Worm (Caenorhabditis elegans) whole organism, L4 larva: ENCODE results near the gene C34F6.9.

Experiments
- F10B5.3 ChIP-seq: sonication (generic microtip); optimal IDR thresholded peaks from 2 replicates; lab custom pipeline; 2016; ENCODE audit warnings: mild to moderate bottlenecking, missing genetic modification characterization, missing compliant biosample characterization
- F44E2.7 ChIP-seq: fragments of 200-800 bp; sonication (Bioruptor generic); IDR thresholded peaks from 2 replicates; pipeline ENCODE4 v2.1.2; 2022; ENCODE audit warnings: missing genetic modification characterization, missing compliant biosample characterization
- R02D3.7 ChIP-seq: fragments of 150-350 bp; sonication (generic microtip); optimal IDR thresholded peaks from 3 replicates; lab custom pipeline; 2014; ENCODE audit warnings: missing biosample characterization, missing genetic modification characterization
- Y105C5A.15 ChIP-seq: fragments of 200-800 bp; sonication (Bioruptor generic); IDR thresholded peaks from 2 replicates; pipeline ENCODE4 v1.3.6; 2022; ENCODE audit warnings: missing genetic modification characterization, missing compliant biosample characterization
- Y5F2A.4 ChIP-seq: fragments of 200-800 bp; sonication (Bioruptor generic); optimal IDR thresholded peaks from 2 replicates; lab custom pipeline; 2018; ENCODE audit warnings: mild to moderate bottlenecking, missing genetic modification characterization, missing compliant biosample characterization
- ZK546.5 ChIP-seq, 2 experiments: sonication (generic microtip); optimal IDR thresholded peaks; 2 replicates each; lab custom pipeline; 2017; ENCODE audit warnings: missing biosample characterization in 2 of 2, missing genetic modification characterization in 2 of 2
- aha-1 ChIP-seq: fragments of 150-350 bp; peaks from one replicate; lab custom pipeline; 2014; ENCODE audit warnings: missing biosample characterization, missing genetic modification characterization
- aly-2 ChIP-seq: sonication (generic microtip); optimal IDR thresholded peaks from 2 replicates; lab custom pipeline; 2018; ENCODE audit warnings: missing biosample characterization, missing genetic modification characterization
- arid-1 ChIP-seq: fragments of 200-800 bp; sonication (Bioruptor generic); conservative IDR thresholded peaks from 2 replicates; pipeline ENCODE4 v1.3.6; 2022; ENCODE audit warnings: missing genetic modification reagents, missing genetic modification characterization, missing compliant biosample characterization
- ceh-44 ChIP-seq: fragments of 200-800 bp; sonication (Bioruptor generic); IDR thresholded peaks from 2 replicates; pipeline ENCODE4 v1.3.6; 2022; ENCODE audit warnings: missing genetic modification reagents, missing genetic modification characterization, missing compliant biosample characterization
- ceh-62 ChIP-seq: sonication (generic microtip); optimal IDR thresholded peaks from 2 replicates; lab custom pipeline; 2017; ENCODE audit warnings: missing biosample characterization, missing genetic modification characterization
- ces-1 ChIP-seq: fragments of 150-350 bp; sonication (generic microtip); optimal IDR thresholded peaks from 4 replicates; lab custom pipeline; 2014; ENCODE audit warnings: missing biosample characterization, missing genetic modification reagents, missing genetic modification characterization
- cey-2 ChIP-seq: sonication (generic microtip); optimal IDR thresholded peaks from 3 replicates; lab custom pipeline; 2017; ENCODE audit warnings: missing genetic modification characterization, mild to moderate bottlenecking, missing compliant biosample characterization, antibody characterized with exemption, borderline replicate concordance; ENCODE audit not compliant: insufficient read depth
- ctbp-1 ChIP-seq: fragments of 200-800 bp; sonication (Bioruptor generic); IDR thresholded peaks from 2 replicates; pipeline ENCODE4 v1.3.6; 2022; ENCODE audit warnings: missing genetic modification reagents, missing genetic modification characterization, missing compliant biosample characterization
- daf-12 ChIP-seq: fragments of 150-350 bp; optimal IDR thresholded peaks from 2 replicates; lab custom pipeline; 2014; ENCODE audit warnings: missing biosample characterization, missing genetic modification reagents, missing genetic modification characterization
- daf-16 ChIP-seq, 3 experiments: sonication (generic microtip); optimal IDR thresholded peaks; 2 replicates each; lab custom pipeline; 2016 to 2017; ENCODE audit warnings: missing genetic modification characterization in 3 of 3, missing genetic modification reagents in 3 of 3, mild to moderate bottlenecking in 2 of 3, missing compliant biosample characterization in 2 of 3, missing biosample characterization in 1 of 3, moderate library complexity in 1 of 3
- dmd-8 ChIP-seq: fragments of 200-800 bp; sonication (Bioruptor generic); IDR thresholded peaks from 2 replicates; pipeline ENCODE4 v1.3.6; 2022; ENCODE audit warnings: missing genetic modification characterization, missing compliant biosample characterization
- dpl-1 ChIP-seq: fragments of 150-350 bp; optimal IDR thresholded peaks from 2 replicates; lab custom pipeline; 2014; ENCODE audit warnings: missing biosample characterization, missing genetic modification reagents, missing genetic modification characterization
- dve-1 ChIP-seq: sonication (generic microtip); optimal IDR thresholded peaks from 2 replicates; lab custom pipeline; 2017; ENCODE audit warnings: antibody characterized with exemption, mild to moderate bottlenecking, missing genetic modification characterization, missing compliant biosample characterization; ENCODE audit not compliant: insufficient read depth
- fkh-10 ChIP-seq: fragments of 150-350 bp; optimal IDR thresholded peaks from 2 replicates; lab custom pipeline; 2014; ENCODE audit warnings: missing biosample characterization, missing genetic modification reagents, missing genetic modification characterization
- fos-1 ChIP-seq: fragments of 150-350 bp; optimal IDR thresholded peaks from 2 replicates; lab custom pipeline; 2014; ENCODE audit warnings: missing biosample characterization, missing genetic modification characterization
- hlh-30 ChIP-seq: sonication (generic microtip); optimal IDR thresholded peaks from 2 replicates; lab custom pipeline; 2017; ENCODE audit warnings: antibody characterized with exemption, mild to moderate bottlenecking, missing genetic modification characterization, missing compliant biosample characterization; ENCODE audit not compliant: insufficient read depth
- lim-7 ChIP-seq: fragments of 200-800 bp; sonication (Bioruptor generic); IDR thresholded peaks from 2 replicates; pipeline ENCODE4 v1.3.6; 2022; ENCODE audit warnings: missing genetic modification characterization, missing compliant biosample characterization
- lin-1 ChIP-seq: fragments of 200-800 bp; sonication (Bioruptor generic); IDR thresholded peaks from 2 replicates; pipeline ENCODE4 v1.3.6; 2022; ENCODE audit warnings: missing genetic modification reagents, missing genetic modification characterization, missing compliant biosample characterization
- lin-15B ChIP-seq: fragments of 150-350 bp; sonication (generic microtip); optimal IDR thresholded peaks from 3 replicates; lab custom pipeline; 2014; ENCODE audit warnings: missing biosample characterization, missing genetic modification characterization
- lin-39 ChIP-seq: fragments of 150-350 bp; optimal IDR thresholded peaks from 2 replicates; lab custom pipeline; 2014; ENCODE audit warnings: missing biosample characterization, missing genetic modification reagents, missing genetic modification characterization
- lsy-2 ChIP-seq, 2 experiments: fragments of 150-350 bp in 1 of 2; sonication (generic microtip) in 1 of 2; optimal IDR thresholded peaks; 2 replicates each; lab custom pipeline; 2014 to 2017; ENCODE audit warnings: missing biosample characterization in 2 of 2, missing genetic modification characterization in 2 of 2
- mdl-1 ChIP-seq, 2 experiments: fragments of 150-350 bp in 1 of 2; sonication (generic microtip) in 1 of 2; optimal IDR thresholded peaks; 2 replicates each; lab custom pipeline; 2014 to 2017; ENCODE audit warnings: missing biosample characterization in 2 of 2, missing genetic modification characterization in 2 of 2
- mep-1 ChIP-seq: fragments of 150-350 bp; sonication (generic microtip); optimal IDR thresholded peaks from 3 replicates; lab custom pipeline; 2014; ENCODE audit warnings: missing biosample characterization, missing genetic modification characterization
- mes-2 ChIP-seq: sonication (generic microtip); optimal IDR thresholded peaks from 2 replicates; lab custom pipeline; 2016; ENCODE audit warnings: missing genotype, mild to moderate bottlenecking, missing genetic modification characterization, missing compliant biosample characterization; ENCODE audit not compliant: poor library complexity, severe bottlenecking
- mxl-3 ChIP-seq: fragments of 200-800 bp; sonication (Bioruptor generic); optimal IDR thresholded peaks from 2 replicates; lab custom pipeline; 2018; ENCODE audit warnings: mild to moderate bottlenecking, missing genetic modification characterization, missing compliant biosample characterization
- nhr-237 ChIP-seq: sonication (generic microtip); optimal IDR thresholded peaks from 2 replicates; lab custom pipeline; 2017; ENCODE audit warnings: missing biosample characterization, missing genetic modification characterization
- nhr-28 ChIP-seq: fragments of 150-350 bp; optimal IDR thresholded peaks from 2 replicates; lab custom pipeline; 2014; ENCODE audit warnings: missing biosample characterization, missing genetic modification characterization
- nhr-48 ChIP-seq: sonication (generic microtip); optimal IDR thresholded peaks from 2 replicates; lab custom pipeline; 2016; ENCODE audit warnings: mild to moderate bottlenecking, missing genetic modification characterization, missing compliant biosample characterization
- php-3 ChIP-seq: fragments of 200-800 bp; sonication (Bioruptor generic); IDR thresholded peaks from 2 replicates; pipeline ENCODE4 v1.3.6; 2022; ENCODE audit warnings: missing genetic modification reagents, missing genetic modification characterization, missing compliant biosample characterization
- rbr-2 ChIP-seq: sonication (generic microtip); optimal IDR thresholded peaks from 2 replicates; lab custom pipeline; 2016; ENCODE audit warnings: missing genotype, missing genetic modification characterization, missing compliant biosample characterization
- set-16 ChIP-seq: fragments of 200-800 bp; sonication (Bioruptor generic); IDR thresholded peaks from 2 replicates; pipeline ENCODE4 v1.3.6; 2022; ENCODE audit warnings: missing genetic modification reagents, missing genetic modification characterization, missing compliant biosample characterization
- unc-130 ChIP-seq: sonication (generic microtip); optimal IDR thresholded peaks from 2 replicates; lab custom pipeline; 2016; ENCODE audit warnings: missing genetic modification reagents, missing genetic modification characterization, missing compliant biosample characterization
- unc-39 ChIP-seq: sonication (generic microtip); optimal IDR thresholded peaks from 2 replicates; lab custom pipeline; 2017; ENCODE audit warnings: missing biosample characterization, missing genetic modification characterization
- unc-62 ChIP-seq, 3 experiments: fragments of 150-350 bp in 1 of 3; sonication (generic microtip); optimal IDR thresholded peaks in 2 of 3; peaks in 1 of 3; 1 replicate in 1 of 3; 2 replicates in 2 of 3; lab custom pipeline; 2014 to 2017; ENCODE audit warnings: missing biosample characterization in 3 of 3, missing genetic modification characterization in 3 of 3, missing genetic modification reagents in 3 of 3, missing genotype in 1 of 3
- vab-7 ChIP-seq: fragments of 200-800 bp; sonication (Bioruptor generic); IDR thresholded peaks from 2 replicates; pipeline ENCODE4 v1.3.6; 2022; ENCODE audit warnings: missing genetic modification reagents, missing genetic modification characterization, missing compliant biosample characterization
- zag-1 ChIP-seq: fragments of 150-350 bp; optimal IDR thresholded peaks from 2 replicates; lab custom pipeline; 2014; ENCODE audit warnings: missing biosample characterization, missing genetic modification characterization
- ztf-11 ChIP-seq: fragments of 150-350 bp; optimal IDR thresholded peaks from 2 replicates; lab custom pipeline; 2014; ENCODE audit warnings: missing biosample characterization, missing genetic modification characterization

C34F6.9 gene

DNA sequence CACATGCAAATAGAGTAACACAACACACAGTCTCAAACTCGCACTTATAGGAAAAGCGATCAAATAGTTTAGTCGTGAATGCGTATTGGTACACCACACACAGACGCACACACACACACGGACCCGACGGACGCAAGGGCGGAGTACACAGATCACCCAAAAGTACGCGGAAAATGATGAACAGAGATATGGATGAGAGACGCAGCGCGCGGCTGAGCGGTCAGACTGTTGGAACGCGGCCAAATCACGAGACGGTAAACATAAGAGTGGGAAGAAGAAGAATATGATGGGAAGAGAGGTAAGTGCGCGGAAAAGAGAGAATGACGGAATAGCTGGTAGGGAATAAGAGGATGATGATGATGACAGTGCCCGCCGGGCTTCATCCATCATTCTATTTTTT lies 25.6 kb upstream of the C34F6.9 start (continued):
- TF ChIP-seq ceh-44 (GFP tag; lab: Robert Waterston, UW) (no peak), nhr-48 (tag; lab: Kevin White, UChicago) (peak; percentile 76), arid-1 (GFP tag; lab: Robert Waterston, UW) (no peak), ztf-11 (no peak), Y5F2A.4 (no peak), fos-1 (tag; lab: Kevin White, UChicago) (no peak), aha-1 (tag; lab: Kevin White, UChicago) (peak; percentile 37)
- TF ChIP-seq, all 104 proteins: peak for 9

- TF ChIP-seq lim-7 (no peak), cey-2 (tag; lab: Kevin White, UChicago) (no peak), lin-39 (no peak)
Measured at ce11 chrX:11245056-11245455, 22.6 kb upstream of the C34F6.9 start.

DNA sequence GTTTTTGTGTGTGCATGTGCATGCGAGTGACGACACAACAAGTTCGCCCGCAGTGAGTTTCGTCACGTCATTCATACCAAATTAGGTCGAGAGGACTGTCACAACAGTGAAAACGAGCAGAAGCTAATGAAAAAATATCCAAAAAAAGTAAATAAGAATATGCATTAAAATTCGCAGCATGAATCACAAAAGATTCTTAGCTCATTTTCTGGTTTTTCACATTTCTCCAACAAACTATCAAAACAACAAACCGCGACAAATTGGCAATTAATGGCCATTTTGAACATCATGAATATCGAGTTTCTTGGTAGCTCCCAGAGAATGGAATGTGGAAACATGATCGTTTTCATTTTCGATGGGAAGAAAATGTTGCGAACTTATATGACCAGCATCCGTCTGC lies 21.2 kb upstream of the C34F6.9 start:
- TF ChIP-seq mxl-3 (GFP tag; lab: Kevin White, UChicago) (no peak), R02D3.7 (no peak), unc-39 (tag; lab: Kevin White, UChicago) (no peak), unc-62 (GFP tag; optimal IDR thresholded peaks at IDR 0.05 in 1 of 2; lab: Kevin White, UChicago) (peak in 1 of 2 experiments; percentile 75), unc-62 (tag; optimal IDR thresholded peaks at IDR 0.05; lab: Kevin White, UChicago) (no peak), nhr-48 (tag; lab: Kevin White, UChicago) (no peak), fkh-10 (GFP tag; lab: Kevin White, UChicago) (no peak), mep-1 (tag; lab: Kevin White, UChicago) (no peak), lin-1 (no peak), aly-2 (tag; lab: Kevin White, UChicago) (no peak), aha-1 (tag; lab: Kevin White, UChicago) (peak; percentile 72)

ce11 chrX:11241479-11241878 lies 19.0 kb upstream of the C34F6.9 start:
- TF ChIP-seq rbr-2 (tag; lab: Kevin White, UChicago) (peak; percentile 1), cey-2 (tag; lab: Kevin White, UChicago) (no peak), ztf-11 (no peak), zag-1 (tag; lab: Kevin White, UChicago) (no peak), nhr-237 (tag; lab: Kevin White, UChicago) (no peak), ctbp-1 (GFP tag; lab: Robert Waterston, UW) (0 out of 2 replicates have a peak, but pooled peaks have one; percentile 30), mep-1 (tag; lab: Kevin White, UChicago) (no peak), daf-16 (GFP tag; optimal IDR thresholded peaks at IDR 0.05; lab: Kevin White, UChicago) (no peak), daf-16 (tag; optimal IDR thresholded peaks at IDR 0.05; lab: Kevin White, UChicago) (no peak), F44E2.7 (no peak), php-3 (no peak), F10B5.3 (no peak), lim-7 (no peak), lin-15B (tag; lab: Kevin White, UChicago) (no peak), dmd-8 (GFP tag; lab: Robert Waterston, UW) (no peak), set-16 (GFP tag; lab: Robert Waterston, UW) (no peak), mes-2 (tag; lab: Kevin White, UChicago) (no peak), lin-1 (no peak), Y105C5A.15 (no peak), ces-1 (GFP tag; lab: Kevin White, UChicago) (no peak), lsy-2 (tag; optimal IDR thresholded peaks at IDR 0.05; lab: Kevin White, UChicago) (peak in 1 of 2 experiments; percentile 32), unc-62 (GFP tag; optimal IDR thresholded peaks at IDR 0.05 in 1 of 2; lab: Kevin White, UChicago) (peak in 1 of 2 experiments; percentile 68), unc-62 (tag; optimal IDR thresholded peaks at IDR 0.05; lab: Kevin White, UChicago) (no peak), daf-12 (no peak), dve-1 (tag; lab: Kevin White, UChicago) (no peak), hlh-30 (tag; lab: Kevin White, UChicago) (peak; percentile 33), unc-130 (GFP tag; lab: Kevin White, UChicago) (no peak), mdl-1 (tag; optimal IDR thresholded peaks at IDR 0.05; lab: Kevin White, UChicago) (peak in 1 of 2 experiments; percentile 41), nhr-28 (tag; lab: Kevin White, UChicago) (no peak), vab-7 (GFP tag; lab: Robert Waterston, UW) (no peak), Y5F2A.4 (no peak), ceh-62 (tag; lab: Kevin White, UChicago) (no peak), ZK546.5 (tag; optimal IDR thresholded peaks at IDR 0.05; lab: Kevin White, UChicago) (no peak), dpl-1 (no peak), lin-39 (no peak), ceh-44 (GFP tag; lab: Robert Waterston, UW) (no peak)
